Worm (Caenorhabditis elegans): ENCODE measurements around the gene lin-52.

Gene lin-52

ce11 chrIII:9848083-9848482 is 23.5 kb upstream of the lin-52 start, which contains the start of gene mrpl-36 (continued):
- TF ChIP-seq ceh-82 (tag; optimal IDR thresholded peaks at IDR 0.05) (peak in 1 of 3 experiments; percentile 36), grh-1 (GFP tag; IDR thresholded peaks at IDR 0.05) (no peak), lin-13 (GFP tag; optimal IDR thresholded peaks at IDR 0.05) (no peak), mep-1 (tag; optimal IDR thresholded peaks at IDR 0.05) (peak; percentile 38), irx-1 (tag; optimal IDR thresholded peaks at IDR 0.05) (no peak), lin-15B (tag; optimal IDR thresholded peaks at IDR 0.05) (peak; percentile 9), xbp-1 (tag; optimal IDR thresholded peaks at IDR 0.05) (no peak), F16B12.6 (tag; optimal IDR thresholded peaks at IDR 0.05) (peak; percentile 33), hlh-17 (GFP tag; optimal IDR thresholded peaks at IDR 0.05; ENCODE audit: borderline replicate concordance) (no peak), dsc-1 (tag; optimal IDR thresholded peaks at IDR 0.05) (no peak), nhr-12 (tag; optimal IDR thresholded peaks at IDR 0.05) (no peak), unc-62 (GFP tag; optimal IDR thresholded peaks at IDR 0.05) (no peak), C16A3.4 (tag; optimal IDR thresholded peaks at IDR 0.05) (peak; percentile 30), sox-4 (tag; optimal IDR thresholded peaks at IDR 0.05) (no peak), swsn-7 (tag; optimal IDR thresholded peaks at IDR 0.05) (peak; percentile 4), aha-1 (tag; optimal IDR thresholded peaks at IDR 0.05) (no peak), nhr-47 (tag; optimal IDR thresholded peaks at IDR 0.05) (peak; percentile 17), ceh-90 (tag; optimal IDR thresholded peaks at IDR 0.05) (no peak), fkh-8 (tag; optimal IDR thresholded peaks at IDR 0.05) (no peak), lir-3 (tag; optimal IDR thresholded peaks at IDR 0.05; ENCODE audit: poor library complexity) (no peak), fkh-10 (GFP tag; optimal IDR thresholded peaks at IDR 0.05) (no peak), pag-3 (tag; optimal IDR thresholded peaks at IDR 0.05; ENCODE audit: borderline replicate concordance, insufficient read depth) (no peak), ets-5 (GFP tag; IDR thresholded peaks at IDR 0.05) (no peak), hlh-4 (tag; optimal IDR thresholded peaks at IDR 0.05) (no peak), hpl-2 (GFP tag; optimal IDR thresholded peaks at IDR 0.05) (no peak), pax-3 (tag; optimal IDR thresholded peaks at IDR 0.05) (no peak), isw-1 (GFP tag; IDR thresholded peaks at IDR 0.05) (no peak), sup-37 (GFP tag; optimal IDR thresholded peaks at IDR 0.05) (no peak), snu-23 (GFP tag; optimal IDR thresholded peaks at IDR 0.05) (peak; percentile 54), lin-39 (tag; optimal IDR thresholded peaks at IDR 0.05) (no peak), unc-130 (tag; optimal IDR thresholded peaks at IDR 0.05) (no peak), unc-86 (tag; optimal IDR thresholded peaks at IDR 0.05) (no peak)

DNA sequence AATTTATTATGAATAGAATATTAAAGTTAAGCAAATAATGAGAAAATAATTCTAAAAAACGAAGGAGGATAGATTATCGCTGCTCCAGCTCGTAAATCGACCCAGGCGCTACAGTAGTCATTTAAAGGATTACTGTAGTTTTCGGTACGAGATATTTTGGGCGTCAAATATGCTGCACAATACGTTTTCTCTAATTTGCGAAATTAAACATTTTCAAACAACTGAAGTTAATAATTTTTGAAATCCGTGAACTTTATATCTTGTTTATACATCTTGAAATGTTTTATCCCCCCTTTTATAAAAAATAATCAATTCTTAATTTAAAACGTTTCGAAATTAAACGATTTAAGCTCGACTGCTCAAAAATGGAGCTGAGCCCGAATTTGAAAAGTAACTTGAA is 21.5 kb upstream of the lin-52 start, which contains the start of gene K11H3.2:
K11H3.2 (plus strand) TSS at position 301 of the 400 bp plus-strand sequence.
- TF ChIP-seq unc-30 (tag; optimal IDR thresholded peaks at IDR 0.05) (no peak), nhr-11 (tag; optimal IDR thresholded peaks at IDR 0.05) (no peak), isw-1 (GFP tag; IDR thresholded peaks at IDR 0.05) (no peak), nhr-77 (tag; optimal IDR thresholded peaks at IDR 0.05) (no peak), ceh-63 (GFP tag; optimal IDR thresholded peaks at IDR 0.05) (no peak), dpl-1 (GFP tag; optimal IDR thresholded peaks at IDR 0.05) (no peak), nhr-237 (tag; optimal IDR thresholded peaks at IDR 0.05) (no peak), zag-1 (tag; optimal IDR thresholded peaks at IDR 0.05) (no peak), swsn-7 (tag; optimal IDR thresholded peaks at IDR 0.05) (no peak), sup-37 (GFP tag; optimal IDR thresholded peaks at IDR 0.05) (no peak), rnt-1 (tag; optimal IDR thresholded peaks at IDR 0.05) (no peak), nhr-71 (tag; optimal IDR thresholded peaks at IDR 0.05) (no peak), efl-3 (GFP tag; optimal IDR thresholded peaks at IDR 0.05) (no peak), jun-1 (tag; optimal IDR thresholded peaks at IDR 0.05) (no peak), lsy-2 (tag; optimal IDR thresholded peaks at IDR 0.05) (no peak), unc-62 (GFP tag; optimal IDR thresholded peaks at IDR 0.05) (no peak), tbx-2 (tag; optimal IDR thresholded peaks at IDR 0.05) (no peak)
